Worm (Caenorhabditis elegans) whole organism, L2 larva: Measurements from ENCODE around the gene F28H7.2.

Source experiments
- aly-2 ChIP-seq: fragments of 150-350 bp; optimal IDR thresholded peaks from 2 replicates; lab custom pipeline; 2014; ENCODE audit warnings: missing biosample characterization, missing genetic modification characterization
- ama-1 ChIP-seq: fragments of 150-350 bp; optimal IDR thresholded peaks from 2 replicates; lab custom pipeline; 2018; ENCODE audit warnings: inconsistent platforms
- ceh-16 ChIP-seq: fragments of 150-350 bp; optimal IDR thresholded peaks from 2 replicates; lab custom pipeline; 2014; ENCODE audit warnings: missing biosample characterization, missing genetic modification characterization
- ceh-82 ChIP-seq: fragments of 150-350 bp; optimal IDR thresholded peaks from 2 replicates; lab custom pipeline; 2014; ENCODE audit warnings: missing biosample characterization, missing genetic modification characterization
- egl-27 ChIP-seq: sonication (generic microtip); optimal IDR thresholded peaks from 3 replicates; lab custom pipeline; 2017; ENCODE audit warnings: missing biosample characterization, missing genetic modification reagents, missing genetic modification characterization
- lsy-2 ChIP-seq, 2 experiments: fragments of 150-350 bp in 1 of 2; sonication (generic microtip) in 1 of 2; optimal IDR thresholded peaks; 2 replicates each; lab custom pipeline; 2014 to 2017; ENCODE audit warnings: missing biosample characterization in 2 of 2, missing genetic modification characterization in 2 of 2
- nhr-25 ChIP-seq: fragments of 150-350 bp; sonication (generic microtip); optimal IDR thresholded peaks from 3 replicates; lab custom pipeline; 2014; ENCODE audit warnings: missing biosample characterization, missing genetic modification characterization
- sem-4 ChIP-seq: fragments of 150-350 bp; optimal IDR thresholded peaks from 2 replicates; lab custom pipeline; 2014; ENCODE audit warnings: missing biosample characterization, missing genetic modification reagents, missing genetic modification characterization
- zag-1 ChIP-seq: fragments of 150-350 bp; optimal IDR thresholded peaks from 2 replicates; lab custom pipeline; 2014; ENCODE audit warnings: missing biosample characterization, missing genetic modification characterization
- ztf-4 ChIP-seq: fragments of 150-350 bp; optimal IDR thresholded peaks from 2 replicates; lab custom pipeline; 2014; ENCODE audit warnings: missing biosample characterization, missing genetic modification characterization

- TF ChIP-seq ceh-16 (tag; lab: Kevin White, UChicago) (no peak), ztf-4 (tag; lab: Kevin White, UChicago) (no peak), zag-1 (tag; lab: Kevin White, UChicago) (no peak), egl-27 (tag; lab: Kevin White, UChicago) (no peak), lsy-2 (tag; optimal IDR thresholded peaks at IDR 0.05; lab: Kevin White, UChicago) (no peak), ceh-82 (tag; lab: Kevin White, UChicago) (no peak), ama-1 (no peak), nhr-25 (tag; lab: Kevin White, UChicago) (no peak), aly-2 (tag; lab: Kevin White, UChicago) (no peak), sem-4 (tag; lab: Kevin White, UChicago) (no peak)
Measured at ce11 chrV:10731989-10732472, 15.7 kb upstream of the F28H7.2 start, which contains the start of gene T28B11.1.
